Fruit fly (Drosophila melanogaster): ENCODE measurements around the gene DIP-gamma.

Gene DIP-gamma

DNA sequence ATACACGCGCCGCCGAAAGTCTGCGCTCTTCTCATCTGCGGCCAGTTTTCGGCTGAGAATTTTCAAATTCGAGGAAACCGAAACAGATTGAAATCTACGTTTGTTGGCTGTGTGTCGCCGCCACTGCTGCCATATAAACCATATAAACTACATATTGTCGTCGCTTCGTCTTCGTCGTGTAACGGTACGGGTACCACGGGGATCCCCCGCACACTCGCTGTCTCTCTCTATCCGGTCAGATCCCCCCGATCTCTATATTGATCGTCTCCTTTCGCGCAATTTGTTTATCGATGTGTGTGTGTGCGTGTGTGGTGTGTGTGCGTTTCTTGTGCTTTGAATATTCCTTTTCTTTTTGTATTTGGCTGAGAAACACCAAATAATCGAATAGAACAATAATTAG lies 66.8 kb downstream of the DIP-gamma start:
- TF ChIP-seq CG11617 (GFP tag; optimal IDR thresholded peaks at IDR 0.05), result no peak
- TF ChIP-seq cnc (optimal IDR thresholded peaks at IDR 0.05), result no peak
- TF ChIP-seq pad (GFP tag; optimal IDR thresholded peaks at IDR 0.05), result no peak
- no peak for TF ChIP-seq CG7045 (GFP tag; optimal IDR thresholded peaks at IDR 0.05)
- TF ChIP-seq bab1 (GFP tag; optimal IDR thresholded peaks at IDR 0.05), result no peak
- no peak for TF ChIP-seq Hr96 (GFP tag; optimal IDR thresholded peaks at IDR 0.05)
- no peak for TF ChIP-seq CG7101 (tag; optimal IDR thresholded peaks at IDR 0.05)
- no peak for TF ChIP-seq Mnt (GFP tag; optimal IDR thresholded peaks at IDR 0.05)
- TF ChIP-seq CG12768 (GFP tag; optimal IDR thresholded peaks at IDR 0.05), result no peak
- TF ChIP-seq CG5204 (GFP tag; optimal IDR thresholded peaks at IDR 0.05), result no peak
- TF ChIP-seq toe (GFP tag; optimal IDR thresholded peaks at IDR 0.05), result no peak
- no peak for TF ChIP-seq kay (GFP tag; ENCODE audit: borderline replicate concordance)
- no peak for TF ChIP-seq tj (GFP tag; optimal IDR thresholded peaks at IDR 0.05)
- no peak for TF ChIP-seq Clk (GFP tag; optimal IDR thresholded peaks at IDR 0.05)
- TF ChIP-seq CG1620 (GFP tag; optimal IDR thresholded peaks at IDR 0.05), result no peak
- TF ChIP-seq ovo (GFP tag; optimal IDR thresholded peaks at IDR 0.05), result no peak
- TF ChIP-seq Crg-1 (GFP tag; optimal IDR thresholded peaks at IDR 0.05), result no peak
- TF ChIP-seq CG33017 (tag; optimal IDR thresholded peaks at IDR 0.05), result no peak

DNA sequence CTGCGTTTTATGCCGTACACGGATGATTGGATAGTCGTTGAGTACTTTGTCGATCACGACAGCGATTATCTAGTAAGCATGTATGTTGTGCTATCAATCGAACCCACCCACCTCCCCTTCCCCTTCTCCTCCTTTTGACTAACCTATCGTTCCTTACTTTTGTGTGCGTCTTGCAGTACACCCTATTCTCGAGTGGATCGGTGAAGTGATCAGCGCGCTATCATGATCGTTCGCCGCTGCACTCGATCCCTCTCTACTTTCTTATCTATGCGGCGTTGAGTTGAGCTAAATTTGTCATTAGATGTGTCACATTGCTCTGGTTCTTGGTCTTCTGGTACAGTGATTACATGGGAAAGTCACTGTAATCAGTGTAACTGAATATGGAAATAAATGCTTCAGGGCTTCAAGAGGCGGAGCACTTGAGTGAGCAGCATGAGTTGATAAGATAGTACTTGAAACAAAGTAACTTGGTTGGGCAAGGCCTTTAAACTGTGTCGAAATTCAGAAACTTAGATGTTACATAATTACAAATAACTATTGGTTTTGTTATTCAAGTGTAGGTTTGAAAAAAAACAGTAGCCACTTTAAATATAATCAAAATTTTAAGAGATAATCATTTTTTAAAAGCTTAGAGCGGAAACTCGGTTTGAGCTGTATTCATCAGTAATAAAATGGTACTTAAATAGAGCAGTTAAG lies 68.6 kb downstream of the DIP-gamma start:
- TF ChIP-seq kay (GFP tag; ENCODE audit: borderline replicate concordance) (peak; percentile 44), CG12768 (GFP tag; optimal IDR thresholded peaks at IDR 0.05) (no peak)

DNA sequence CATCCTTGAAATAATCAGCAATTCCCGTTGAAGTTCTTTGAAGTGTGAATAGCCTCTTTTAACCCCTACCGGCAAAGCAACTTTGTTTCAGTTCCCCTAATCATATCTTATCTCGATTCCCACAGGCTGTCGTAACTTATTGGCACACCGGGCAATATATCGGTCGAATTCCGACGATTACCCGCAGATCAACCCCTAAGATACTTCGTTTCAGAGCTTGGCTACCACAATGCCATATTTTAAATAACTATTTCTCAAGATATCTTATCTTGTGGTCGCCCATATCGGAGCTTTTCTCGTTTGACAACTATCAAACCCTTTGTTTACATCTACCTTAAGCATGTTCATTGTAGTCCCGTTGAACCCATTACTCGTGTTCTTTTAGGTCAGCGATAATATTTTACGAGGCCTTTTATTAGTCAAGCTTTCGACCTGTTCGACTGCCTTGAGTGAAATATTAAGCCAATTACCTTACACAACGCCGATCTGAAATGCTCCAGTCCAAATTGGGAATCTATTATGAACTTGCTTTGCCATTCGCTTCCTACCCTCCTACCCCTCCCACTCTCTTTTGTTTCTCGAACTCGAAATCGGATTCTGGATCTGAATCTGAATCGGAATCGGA lies 71.1 kb downstream of the DIP-gamma start:
- TF ChIP-seq CG14711 (tag; optimal IDR thresholded peaks at IDR 0.05) (no peak), Hr96 (GFP tag; optimal IDR thresholded peaks at IDR 0.05) (no peak), Crg-1 (GFP tag; optimal IDR thresholded peaks at IDR 0.05) (no peak), CG33017 (tag; optimal IDR thresholded peaks at IDR 0.05) (no peak), Clk (GFP tag; optimal IDR thresholded peaks at IDR 0.05) (no peak), cic (GFP tag; optimal IDR thresholded peaks at IDR 0.05) (no peak), tj (GFP tag; optimal IDR thresholded peaks at IDR 0.05) (no peak), ovo (GFP tag; optimal IDR thresholded peaks at IDR 0.05) (no peak), CG1620 (GFP tag; optimal IDR thresholded peaks at IDR 0.05) (no peak), kay (GFP tag; ENCODE audit: borderline replicate concordance) (no peak), CG7045 (GFP tag; optimal IDR thresholded peaks at IDR 0.05) (no peak), CG12768 (GFP tag; optimal IDR thresholded peaks at IDR 0.05) (no peak), cnc (optimal IDR thresholded peaks at IDR 0.05) (no peak)

DNA sequence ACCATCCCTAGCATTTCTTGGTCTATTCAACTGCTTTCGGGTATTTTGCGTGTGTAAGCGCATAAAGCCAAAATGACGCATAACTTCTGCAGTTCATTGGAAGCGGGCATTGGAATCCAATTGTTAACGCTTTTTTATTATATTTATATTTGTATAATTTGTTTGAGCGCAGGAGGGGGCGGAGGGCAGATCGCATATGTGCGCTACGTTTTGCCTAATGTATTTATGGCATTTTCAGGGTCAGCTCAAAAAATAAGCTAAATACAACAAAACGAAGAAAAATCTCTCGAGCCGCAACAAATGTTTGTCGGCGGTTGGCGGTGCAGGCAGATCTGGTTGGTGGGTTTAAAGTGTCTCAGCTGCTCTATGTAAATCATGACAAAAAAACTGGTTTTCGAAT lies 72.3 kb downstream of the DIP-gamma start:
- TF ChIP-seq ovo (GFP tag; optimal IDR thresholded peaks at IDR 0.05) (no peak), cic (GFP tag; optimal IDR thresholded peaks at IDR 0.05) (no peak), cnc (optimal IDR thresholded peaks at IDR 0.05) (no peak), CG11617 (GFP tag; optimal IDR thresholded peaks at IDR 0.05) (no peak), Hr96 (GFP tag; optimal IDR thresholded peaks at IDR 0.05) (no peak), pad (GFP tag; optimal IDR thresholded peaks at IDR 0.05) (no peak), kay (GFP tag; ENCODE audit: borderline replicate concordance) (no peak), CG14711 (tag; optimal IDR thresholded peaks at IDR 0.05) (no peak), CG12768 (GFP tag; optimal IDR thresholded peaks at IDR 0.05) (no peak), CG7101 (tag; optimal IDR thresholded peaks at IDR 0.05) (no peak), tj (GFP tag; optimal IDR thresholded peaks at IDR 0.05) (no peak), Crg-1 (GFP tag; optimal IDR thresholded peaks at IDR 0.05) (no peak), toe (GFP tag; optimal IDR thresholded peaks at IDR 0.05) (no peak), CG5204 (GFP tag; optimal IDR thresholded peaks at IDR 0.05) (no peak), CG7045 (GFP tag; optimal IDR thresholded peaks at IDR 0.05) (no peak), Mnt (GFP tag; optimal IDR thresholded peaks at IDR 0.05) (no peak)

DNA sequence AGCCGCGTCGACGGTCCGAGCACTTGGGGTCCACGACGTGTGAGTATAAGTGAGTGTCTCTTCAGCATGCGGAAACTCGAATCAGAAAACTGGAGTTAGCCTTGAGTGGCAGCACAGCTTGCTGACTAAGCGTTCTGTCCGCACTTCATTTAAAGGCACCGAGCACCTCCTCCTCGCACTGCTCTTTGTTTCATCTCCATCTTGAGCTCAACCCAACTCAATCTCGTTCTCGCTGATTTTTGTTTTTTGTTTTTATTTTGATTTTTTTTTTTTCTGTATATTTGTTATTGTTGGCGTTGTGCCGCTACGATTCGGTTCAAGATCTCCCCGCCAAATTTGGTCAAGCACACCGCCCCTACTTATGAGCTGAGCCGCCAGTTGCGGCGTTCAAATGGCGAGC lies 75.2 kb downstream of the DIP-gamma start:
- TF ChIP-seq tj (GFP tag; optimal IDR thresholded peaks at IDR 0.05) (peak; percentile 40), Clk (GFP tag; optimal IDR thresholded peaks at IDR 0.05) (no peak)

DNA sequence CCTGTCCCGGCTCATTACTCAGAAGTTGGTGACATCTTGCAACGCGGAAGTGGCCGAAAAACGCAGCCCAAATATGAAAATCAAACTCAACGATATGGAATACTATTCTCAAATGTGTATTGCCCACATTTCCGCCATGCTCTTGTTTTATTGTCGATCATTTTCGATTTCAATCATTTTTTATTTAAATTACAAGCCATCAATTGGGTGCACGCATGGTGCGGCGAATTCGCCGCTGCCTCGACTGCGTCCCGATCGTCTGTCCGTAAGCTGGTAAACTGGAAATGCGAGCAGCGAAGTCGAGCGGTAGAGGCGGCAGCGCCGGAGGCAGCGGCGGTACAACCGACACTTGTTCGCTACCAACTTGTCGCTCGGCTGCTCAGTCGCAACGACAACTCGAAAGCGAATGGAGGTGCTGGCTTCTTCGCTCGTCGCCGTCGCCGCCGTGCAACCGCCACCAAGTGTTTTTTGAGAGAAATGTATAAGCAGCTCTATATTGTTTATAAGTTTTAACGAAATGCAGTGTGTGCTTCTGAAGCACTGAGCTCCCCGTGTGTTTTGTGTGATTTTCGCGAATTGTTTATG lies 78.6 kb downstream of the DIP-gamma start:
- TF ChIP-seq Clk (GFP tag; optimal IDR thresholded peaks at IDR 0.05) (no peak), cnc (optimal IDR thresholded peaks at IDR 0.05) (no peak), cic (GFP tag; optimal IDR thresholded peaks at IDR 0.05) (peak; percentile 10), CG14711 (tag; optimal IDR thresholded peaks at IDR 0.05) (no peak), Crg-1 (GFP tag; optimal IDR thresholded peaks at IDR 0.05) (no peak), CG11617 (GFP tag; optimal IDR thresholded peaks at IDR 0.05) (no peak), CG1620 (GFP tag; optimal IDR thresholded peaks at IDR 0.05) (no peak), bab1 (GFP tag; optimal IDR thresholded peaks at IDR 0.05) (no peak)

DNA sequence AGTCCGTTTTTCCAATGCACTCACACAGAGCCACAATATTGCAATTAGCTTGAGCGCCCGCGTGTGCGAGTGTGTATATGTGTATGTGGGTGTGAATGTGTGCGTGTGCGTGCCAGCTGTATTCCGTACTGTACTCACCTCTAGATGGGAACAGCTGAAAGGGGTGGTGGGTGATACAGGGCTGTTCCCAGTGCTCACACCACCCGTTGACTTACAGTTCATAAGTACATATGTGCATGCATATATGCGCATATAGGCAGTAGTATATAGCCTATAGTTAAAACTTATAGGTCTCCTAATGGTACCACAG lies 80.8 kb downstream of the DIP-gamma start:
- peak; percentile 72 for TF ChIP-seq Mnt (GFP tag; optimal IDR thresholded peaks at IDR 0.05)
- peak; percentile 81 for TF ChIP-seq pad (GFP tag; optimal IDR thresholded peaks at IDR 0.05)
- peak; percentile 39 for TF ChIP-seq toe (GFP tag; optimal IDR thresholded peaks at IDR 0.05)
- TF ChIP-seq cic (GFP tag; optimal IDR thresholded peaks at IDR 0.05), result peak; percentile 79
- peak; percentile 27 for TF ChIP-seq Hr96 (GFP tag; optimal IDR thresholded peaks at IDR 0.05)
- no peak for TF ChIP-seq kay (GFP tag; ENCODE audit: borderline replicate concordance)
- TF ChIP-seq CG12768 (GFP tag; optimal IDR thresholded peaks at IDR 0.05), result peak; percentile 82
- TF ChIP-seq Clk (GFP tag; optimal IDR thresholded peaks at IDR 0.05), result no peak
